Fruit fly (Drosophila melanogaster) Kc167 (cell line): ENCODE data around the gene Mvl.

Experiments
- Myc ChIP-seq: fragments of >200 bp; optimal IDR thresholded peaks from 2 replicates; lab custom pipeline; 2017; ENCODE audit warnings: missing external identifiers
- Sin3A ChIP-seq: fragments of >200 bp; optimal IDR thresholded peaks from 2 replicates; lab custom pipeline; 2018; ENCODE audit warnings: missing external identifiers
- h ChIP-seq: fragments of >200 bp; optimal IDR thresholded peaks from 3 replicates; lab custom pipeline; 2018; ENCODE audit warnings: missing external identifiers
- insv ChIP-seq: fragments of >200 bp; optimal IDR thresholded peaks from 3 replicates; lab custom pipeline; 2018; ENCODE audit warnings: missing external identifiers
- psq ChIP-seq: fragments of >200 bp; optimal IDR thresholded peaks from 2 replicates; lab custom pipeline; 2017; ENCODE audit warnings: missing external identifiers
- ttk ChIP-seq: sonication (Bioruptor generic); optimal IDR thresholded peaks from 2 replicates; lab custom pipeline; 2017; ENCODE audit warnings: missing external identifiers

Gene Mvl

dm6 chr3R:21048729-21049128, 11.9 kb downstream of the Mvl start, which contains the start of gene CG7079:
CG7079 (minus strand) TSS chr3R:21048829.
- no peak for TF ChIP-seq psq (lab: Kevin White, UChicago)
- TF ChIP-seq Sin3A (lab: Kevin White, UChicago), result no peak
- TF ChIP-seq h (lab: Kevin White, UChicago), result no peak
- TF ChIP-seq insv (lab: Kevin White, UChicago), result no peak
- no peak for TF ChIP-seq Myc
- TF ChIP-seq ttk (lab: Kevin White, UChicago), result no peak

DNA sequence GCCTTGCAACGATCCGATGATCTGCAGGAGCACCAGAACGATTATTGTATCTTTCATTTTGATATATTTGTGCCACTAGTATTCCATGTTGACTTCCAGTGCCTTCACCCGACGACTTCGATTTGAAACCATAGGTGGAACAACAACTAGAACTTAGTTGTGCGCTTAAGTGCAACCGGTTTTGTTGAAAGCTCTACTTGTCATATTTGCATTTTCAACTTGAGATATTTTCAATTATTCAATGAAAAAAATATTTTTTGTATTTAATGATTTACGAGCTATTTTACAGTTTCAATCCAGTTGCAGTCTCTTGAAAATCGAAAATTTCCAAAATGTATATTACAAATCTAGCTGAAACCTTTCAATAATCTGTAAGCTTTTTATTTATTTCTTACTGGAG, 13.7 kb downstream of the Mvl start, which contains the start of gene CG31207:
TSS of gene CG31207 (minus strand) at position 101 of the 400 bp plus-strand sequence.
- no peak for TF ChIP-seq psq (lab: Kevin White, UChicago)
- no peak for TF ChIP-seq h (lab: Kevin White, UChicago)
- no peak for TF ChIP-seq Sin3A (lab: Kevin White, UChicago)
- TF ChIP-seq insv (lab: Kevin White, UChicago), result no peak
- TF ChIP-seq Myc, result no peak
- TF ChIP-seq ttk (lab: Kevin White, UChicago), result no peak

DNA sequence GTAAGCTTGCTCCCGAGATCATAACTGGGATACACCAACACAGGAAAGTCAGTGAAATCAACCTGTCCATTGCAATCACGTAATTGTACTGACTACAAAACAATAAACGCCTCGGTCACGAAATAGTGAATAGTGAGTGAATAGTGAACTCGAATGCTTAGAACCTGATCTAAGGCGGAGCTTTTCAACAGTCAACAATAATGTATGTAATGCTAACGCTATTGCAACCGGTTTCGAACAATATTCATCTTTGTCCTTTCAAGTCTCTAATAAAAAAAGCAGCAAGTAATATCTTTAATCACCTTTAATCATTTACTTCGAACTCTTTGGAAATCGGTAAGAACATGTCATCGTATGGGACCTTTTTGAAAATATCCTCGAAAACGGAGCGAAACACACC, 14.9 kb downstream of the Mvl start, which contains the start of gene CG31189:
TSS of gene CG31189 (minus strand) at position 101 of the 400 bp plus-strand sequence.
- TF ChIP-seq h (lab: Kevin White, UChicago) (no peak), insv (lab: Kevin White, UChicago) (no peak), psq (lab: Kevin White, UChicago) (no peak), ttk (lab: Kevin White, UChicago) (no peak), Myc (no peak), Sin3A (lab: Kevin White, UChicago) (no peak)

DNA sequence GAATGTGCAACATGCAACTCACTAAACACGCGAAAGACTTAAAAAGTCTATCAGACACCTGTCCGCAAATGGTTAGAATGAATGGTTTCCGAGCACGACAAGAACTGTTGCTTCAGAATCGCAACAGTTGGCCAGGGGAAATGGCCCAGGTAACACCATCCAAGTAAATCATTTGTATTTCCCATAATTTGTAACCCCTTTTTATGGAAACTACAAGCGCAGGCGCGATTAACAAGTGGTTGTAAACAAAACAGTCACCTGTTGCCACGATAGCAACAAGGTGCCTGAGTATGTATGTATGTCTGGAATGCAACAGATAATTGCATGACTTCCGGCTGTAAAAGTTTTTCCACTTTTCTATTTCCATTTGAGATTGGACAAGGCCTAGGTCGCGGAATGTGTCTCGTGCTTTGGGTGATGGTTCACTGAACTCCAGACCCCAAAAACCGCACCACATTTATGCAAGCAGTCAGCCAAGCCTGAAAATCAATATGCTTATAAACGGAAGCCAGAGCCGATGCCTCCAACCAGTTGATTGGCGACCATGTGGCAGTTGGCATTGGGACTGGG, 17.0 kb downstream of the Mvl start, which contains the start of gene CG12278:
TSS of gene CG12278 (plus strand) at position 520 of the 570 bp plus-strand sequence.
- TF ChIP-seq Sin3A (lab: Kevin White, UChicago) (no peak), insv (lab: Kevin White, UChicago) (no peak), ttk (lab: Kevin White, UChicago) (no peak), h (lab: Kevin White, UChicago) (no peak), Myc (no peak)

DNA sequence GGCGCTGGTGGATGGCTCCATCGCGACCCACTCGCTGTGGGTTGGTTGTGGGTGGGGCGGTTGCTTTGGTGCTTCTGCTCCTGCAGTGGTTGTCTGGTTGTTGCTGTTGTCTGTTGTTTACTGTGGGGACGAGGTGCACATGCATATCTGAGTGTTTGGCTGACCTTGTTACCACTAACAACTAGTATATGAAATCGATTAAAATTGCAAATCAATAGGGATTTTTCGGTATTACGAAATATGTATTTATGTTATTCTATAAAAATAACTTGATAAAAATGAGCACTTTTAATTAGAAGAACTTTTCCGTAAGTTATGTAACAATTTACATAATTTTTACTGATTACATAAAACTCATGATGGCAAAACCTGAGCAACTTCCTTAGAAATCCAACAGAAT, 18.2 kb downstream of the Mvl start, which contains the start of gene Dhc93AB:
TSS of gene Dhc93AB (minus strand) at position 101 of the 400 bp plus-strand sequence.
- TF ChIP-seq Myc (no peak), Sin3A (lab: Kevin White, UChicago) (no peak), psq (lab: Kevin White, UChicago) (no peak), insv (lab: Kevin White, UChicago) (no peak), h (lab: Kevin White, UChicago) (no peak), ttk (lab: Kevin White, UChicago) (no peak)

DNA sequence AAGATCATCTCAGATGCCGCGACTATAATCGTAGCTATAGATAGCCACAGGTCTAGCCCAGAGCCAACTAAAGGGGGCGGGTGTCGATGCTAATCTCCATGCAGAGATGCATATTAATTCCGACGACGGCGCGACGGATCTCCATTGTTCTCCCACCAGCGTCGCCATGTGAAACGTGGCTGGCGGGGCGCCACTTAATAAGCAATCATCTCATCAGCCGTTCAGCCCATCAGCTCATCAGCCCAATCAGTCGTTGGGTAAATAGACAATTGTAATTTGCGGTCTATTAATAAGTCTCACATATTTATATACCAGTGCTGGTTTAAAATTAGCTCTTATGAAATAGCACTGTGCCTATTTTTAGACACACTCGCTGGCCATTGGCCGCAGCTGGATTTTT, 35.1 kb downstream of the Mvl start:
- TF ChIP-seq Myc, result no peak
- TF ChIP-seq Sin3A (lab: Kevin White, UChicago), result no peak
- no peak for TF ChIP-seq psq (lab: Kevin White, UChicago)
- no peak for TF ChIP-seq insv (lab: Kevin White, UChicago)
- TF ChIP-seq h (lab: Kevin White, UChicago), result no peak
- no peak for TF ChIP-seq ttk (lab: Kevin White, UChicago)

dm6 chr3R:21023902-21024541, 36.6 kb downstream of the Mvl start, which contains the start of gene peg:
peg (minus strand) TSS chr3R:21024163.
- TF ChIP-seq Myc, result no peak

DNA sequence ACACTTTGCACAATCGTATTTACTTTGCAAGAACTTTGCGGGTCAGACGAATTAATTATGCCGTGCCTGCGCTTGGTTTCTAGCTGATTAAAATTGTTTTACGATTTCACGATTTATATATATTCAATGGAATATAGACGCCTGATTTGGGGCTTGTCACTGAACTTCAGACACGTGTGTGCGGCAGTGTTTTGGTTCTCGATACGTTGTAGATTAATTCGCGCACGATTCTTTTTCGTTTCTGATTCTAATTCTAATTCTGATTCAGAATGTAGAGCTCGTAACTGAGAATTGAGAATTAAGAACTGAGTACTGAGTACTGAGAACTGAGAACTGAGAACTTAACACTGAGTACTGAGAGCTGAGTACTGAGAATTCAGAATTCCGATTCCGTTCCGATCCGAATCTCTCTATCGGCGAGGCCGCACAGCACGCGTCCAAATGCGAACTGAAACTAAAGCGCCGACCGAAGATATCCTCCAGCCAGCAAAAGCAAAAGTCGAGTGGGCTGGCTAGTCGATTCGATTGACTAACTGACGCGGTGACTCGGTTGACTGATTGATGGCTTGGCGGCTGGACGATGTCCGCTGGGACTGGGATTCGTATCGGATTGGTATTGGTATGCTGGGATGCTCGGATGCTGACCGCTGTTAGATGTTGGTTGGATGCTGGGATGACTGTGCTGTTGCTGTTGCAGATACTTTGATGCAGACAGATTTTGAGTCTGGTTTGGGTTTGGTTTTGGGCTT, 37.7 kb downstream of the Mvl start:
- TF ChIP-seq insv (lab: Kevin White, UChicago) (no peak), Sin3A (lab: Kevin White, UChicago) (no peak), psq (lab: Kevin White, UChicago) (no peak), Myc (no peak), h (lab: Kevin White, UChicago) (no peak), ttk (lab: Kevin White, UChicago) (no peak)

- no peak for TF ChIP-seq psq (lab: Kevin White, UChicago)
- no peak for TF ChIP-seq h (lab: Kevin White, UChicago)
- TF ChIP-seq ttk (lab: Kevin White, UChicago), result no peak
- TF ChIP-seq Sin3A (lab: Kevin White, UChicago), result no peak
- TF ChIP-seq insv (lab: Kevin White, UChicago), result no peak
- no peak for TF ChIP-seq Myc
These were observed 41.5 kb downstream of the Mvl start for dm6 chr3R:21019073-21019472.

dm6 chr3R:21017464-21018080, 43.0 kb downstream of the Mvl start, which contains the start of gene Rlip:
Rlip (plus strand) TSS chr3R:21017684.
- no peak for TF ChIP-seq Myc

DNA sequence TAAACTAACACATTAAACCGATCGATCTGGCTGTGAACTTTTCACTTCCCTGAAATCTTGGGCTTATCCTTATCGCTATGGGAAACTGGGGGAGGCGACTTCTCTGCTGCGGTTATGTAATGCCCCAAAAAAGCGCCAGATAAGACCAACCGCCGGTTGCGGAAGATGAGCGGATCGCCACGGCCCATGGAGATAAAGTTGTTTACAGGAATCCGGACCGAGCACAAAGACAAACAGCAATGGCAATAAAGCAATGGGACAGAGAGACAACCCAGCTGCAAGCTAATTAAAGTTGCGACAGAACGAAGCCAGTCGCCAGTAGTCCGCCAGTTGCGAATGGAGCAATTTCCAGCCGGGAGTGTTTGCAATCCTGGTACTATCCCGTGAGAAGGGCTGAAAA, 45.0 kb downstream of the Mvl start, which contains the start of gene CG5697:
TSS of gene CG5697 (plus strand) at position 314 of the 400 bp plus-strand sequence.
- TF ChIP-seq Myc (no peak), insv (lab: Kevin White, UChicago) (no peak)
